Fruit fly (Drosophila melanogaster): ENCODE data around the gene CG6163.

The CG6163 gene

dm6 chr3L:11408282-11409047 is 43.8 kb upstream of the CG6163 start:
- TF ChIP-seq h (GFP tag; optimal IDR thresholded peaks at IDR 0.05) (peak; percentile 8), foxo (GFP tag; optimal IDR thresholded peaks at IDR 0.05) (peak in 1 of 2 experiments; percentile 9), Rel (GFP tag; optimal IDR thresholded peaks at IDR 0.05) (no peak), Rel (tag; optimal IDR thresholded peaks at IDR 0.05) (no peak)

- TF ChIP-seq CrebA (GFP tag; optimal IDR thresholded peaks at IDR 0.05; ENCODE audit: borderline replicate concordance), result no peak
- no peak for TF ChIP-seq N (GFP tag; optimal IDR thresholded peaks at IDR 0.05)
- TF ChIP-seq Rel (GFP tag; optimal IDR thresholded peaks at IDR 0.05), result no peak
- TF ChIP-seq Rel (tag; optimal IDR thresholded peaks at IDR 0.05), result no peak
- TF ChIP-seq Jra (GFP tag; optimal IDR thresholded peaks at IDR 0.05), result no peak
- peak; percentile 38 for TF ChIP-seq Sp1 (GFP tag; optimal IDR thresholded peaks at IDR 0.05)
- peak; percentile 21 for TF ChIP-seq tai (GFP tag; optimal IDR thresholded peaks at IDR 0.05)
- peak; percentile 42 for TF ChIP-seq h (GFP tag; optimal IDR thresholded peaks at IDR 0.05)
- no peak for TF ChIP-seq sage (GFP tag; optimal IDR thresholded peaks at IDR 0.05)
- TF ChIP-seq br (GFP tag; optimal IDR thresholded peaks at IDR 0.05), result no peak
- TF ChIP-seq brk (GFP tag; optimal IDR thresholded peaks at IDR 0.05), result no peak
- TF ChIP-seq Vsx2 (GFP tag; optimal IDR thresholded peaks at IDR 0.05; ENCODE audit: partially characterized antibody), result no peak
- no peak for TF ChIP-seq lola (GFP tag; optimal IDR thresholded peaks at IDR 0.05)
- peak in 1 of 2 experiments; percentile 50 for TF ChIP-seq foxo (GFP tag; optimal IDR thresholded peaks at IDR 0.05)
- peak; percentile 25 for TF ChIP-seq ey (GFP tag; optimal IDR thresholded peaks at IDR 0.05)
- peak; percentile 32 for TF ChIP-seq psq (GFP tag; optimal IDR thresholded peaks at IDR 0.05)
- no peak for TF ChIP-seq fru (GFP tag; optimal IDR thresholded peaks at IDR 0.05)
- peak; percentile 5 for TF ChIP-seq rgr (GFP tag; optimal IDR thresholded peaks at IDR 0.05)
- no peak for TF ChIP-seq Hnf4 (GFP tag; optimal IDR thresholded peaks at IDR 0.05)
- TF ChIP-seq Hr83 (GFP tag; optimal IDR thresholded peaks at IDR 0.05; ENCODE audit: poor library complexity, severe bottlenecking), result no peak
- peak; percentile 56 for TF ChIP-seq OdsH (GFP tag; optimal IDR thresholded peaks at IDR 0.05)
- TF ChIP-seq HLH106 (tag; optimal IDR thresholded peaks at IDR 0.05), result peak; percentile 36
- TF ChIP-seq Abd-B (GFP tag; optimal IDR thresholded peaks at IDR 0.05), result no peak
- TF ChIP-seq woc (GFP tag; optimal IDR thresholded peaks at IDR 0.05), result peak; percentile 8
These were observed 42.6 kb upstream of the CG6163 start for dm6 chr3L:11407202-11407829.

dm6 chr3L:11406535-11407201 is 42.0 kb upstream of the CG6163 start:
- no peak for TF ChIP-seq Rel (GFP tag; optimal IDR thresholded peaks at IDR 0.05)
- peak; percentile 42 for TF ChIP-seq Rel (tag; optimal IDR thresholded peaks at IDR 0.05)
- no peak for TF ChIP-seq CG32264 (GFP tag; optimal IDR thresholded peaks at IDR 0.05)
- peak; percentile 10 for TF ChIP-seq Vsx2 (GFP tag; optimal IDR thresholded peaks at IDR 0.05; ENCODE audit: partially characterized antibody)
- no peak for TF ChIP-seq Jra (GFP tag; optimal IDR thresholded peaks at IDR 0.05)
- TF ChIP-seq dl (GFP tag; optimal IDR thresholded peaks at IDR 0.05; ENCODE audit: insufficient read depth in 1 of 2, partially characterized antibody in 2 of 2), result peak in 1 of 2 experiments; percentile 14
- peak; percentile 13 for TF ChIP-seq Dif (GFP tag; optimal IDR thresholded peaks at IDR 0.05; ENCODE audit: partially characterized antibody)
- no peak for TF ChIP-seq Dfd (GFP tag; optimal IDR thresholded peaks at IDR 0.05)
- no peak for TF ChIP-seq jim (GFP tag; optimal IDR thresholded peaks at IDR 0.05)

- TF ChIP-seq br (GFP tag; optimal IDR thresholded peaks at IDR 0.05), result peak; percentile 97
- peak; percentile 93 for TF ChIP-seq brk (GFP tag; optimal IDR thresholded peaks at IDR 0.05)
- peak; percentile 88 for TF ChIP-seq woc (GFP tag; optimal IDR thresholded peaks at IDR 0.05)
- TF ChIP-seq jim (GFP tag; optimal IDR thresholded peaks at IDR 0.05), result no peak
- no peak for TF ChIP-seq Vsx2 (GFP tag; optimal IDR thresholded peaks at IDR 0.05; ENCODE audit: partially characterized antibody)
- peak; percentile 94 for TF ChIP-seq OdsH (GFP tag; optimal IDR thresholded peaks at IDR 0.05)
- TF ChIP-seq psq (GFP tag; optimal IDR thresholded peaks at IDR 0.05), result peak; percentile 92
- peak; percentile 66 for TF ChIP-seq Mio (GFP tag; optimal IDR thresholded peaks at IDR 0.05)
- no peak for TF ChIP-seq pan (optimal IDR thresholded peaks at IDR 0.05)
- TF ChIP-seq CG32264 (GFP tag; optimal IDR thresholded peaks at IDR 0.05), result peak; percentile 58
- no peak for TF ChIP-seq N (GFP tag; optimal IDR thresholded peaks at IDR 0.05)
- TF ChIP-seq ey (GFP tag; optimal IDR thresholded peaks at IDR 0.05), result peak; percentile 94
- peak; percentile 95 for TF ChIP-seq Hnf4 (GFP tag; optimal IDR thresholded peaks at IDR 0.05)
- TF ChIP-seq Sp1 (GFP tag; optimal IDR thresholded peaks at IDR 0.05), result peak; percentile 92
- peak; percentile 84 for TF ChIP-seq Jra (GFP tag; optimal IDR thresholded peaks at IDR 0.05)
- TF ChIP-seq Hr83 (GFP tag; optimal IDR thresholded peaks at IDR 0.05; ENCODE audit: poor library complexity, severe bottlenecking), result peak; percentile 15
- TF ChIP-seq sv (GFP tag; optimal IDR thresholded peaks at IDR 0.05), result peak; percentile 90
- TF ChIP-seq CrebA (GFP tag; optimal IDR thresholded peaks at IDR 0.05; ENCODE audit: borderline replicate concordance), result peak; percentile 84
- TF ChIP-seq Dfd (GFP tag; optimal IDR thresholded peaks at IDR 0.05), result no peak
- peak; percentile 30 for TF ChIP-seq CG9705 (GFP tag; optimal IDR thresholded peaks at IDR 0.05)
- peak; percentile 88 for TF ChIP-seq HLH106 (tag; optimal IDR thresholded peaks at IDR 0.05)
- peak; percentile 97 for TF ChIP-seq rgr (GFP tag; optimal IDR thresholded peaks at IDR 0.05)
- peak; percentile 40 to 94 for TF ChIP-seq foxo (GFP tag; optimal IDR thresholded peaks at IDR 0.05)
- no peak for TF ChIP-seq Abd-B (GFP tag; optimal IDR thresholded peaks at IDR 0.05)
- TF ChIP-seq fru (GFP tag; optimal IDR thresholded peaks at IDR 0.05), result peak; percentile 91
- TF ChIP-seq dl (GFP tag; optimal IDR thresholded peaks at IDR 0.05; ENCODE audit: insufficient read depth in 1 of 2, partially characterized antibody in 2 of 2), result no peak
- peak; percentile 92 for TF ChIP-seq tai (GFP tag; optimal IDR thresholded peaks at IDR 0.05)
These were observed 40.9 kb upstream of the CG6163 start for dm6 chr3L:11405362-11406254.

All from whole organism, wandering third instar larva.